Fruit fly (Drosophila melanogaster): ENCODE data around the gene CG13288.

The CG13288 gene

dm6 chr3L:5881310-5882208 lies 25.6 kb upstream of the CG13288 start (continued):
- no peak for TF ChIP-seq trem (tag; optimal IDR thresholded peaks at IDR 0.05)
- TF ChIP-seq D19A (tag; optimal IDR thresholded peaks at IDR 0.05), result no peak
- peak; percentile 76 for TF ChIP-seq nmo (GFP tag; optimal IDR thresholded peaks at IDR 0.05)
- peak in 1 of 3 experiments; percentile 77 for TF ChIP-seq lola (GFP tag; optimal IDR thresholded peaks at IDR 0.05)
- TF ChIP-seq ab (GFP tag; optimal IDR thresholded peaks at IDR 0.05), result no peak
- TF ChIP-seq CG7963 (GFP tag; IDR thresholded peaks at IDR 0.05; ENCODE audit: partially characterized antibody), result no peak
- no peak for TF ChIP-seq btn (GFP tag; optimal IDR thresholded peaks at IDR 0.05)
- TF ChIP-seq CG3995 (GFP tag; optimal IDR thresholded peaks at IDR 0.05), result no peak
- TF ChIP-seq CG17328 (GFP tag; IDR thresholded peaks at IDR 0.05), result peak; percentile 75
- no peak for TF ChIP-seq eve (GFP tag; optimal IDR thresholded peaks at IDR 0.05)
- no peak for TF ChIP-seq CG17829 (tag; optimal IDR thresholded peaks at IDR 0.05)
- peak; percentile 30 for TF ChIP-seq sima (GFP tag; optimal IDR thresholded peaks at IDR 0.05)
- no peak for TF ChIP-seq ttk (GFP tag; IDR thresholded peaks at IDR 0.05)
- TF ChIP-seq p53 (GFP tag; optimal IDR thresholded peaks at IDR 0.05), result no peak
- peak; percentile 71 for TF ChIP-seq Oli (tag; optimal IDR thresholded peaks at IDR 0.05)
- peak; percentile 47 for TF ChIP-seq jumu (GFP tag; optimal IDR thresholded peaks at IDR 0.05)
- peak; percentile 44 for TF ChIP-seq CG3163 (GFP tag; optimal IDR thresholded peaks at IDR 0.05)
- TF ChIP-seq danr (GFP tag; IDR thresholded peaks at IDR 0.05), result peak; percentile 41; the same call in 1 of the 2 replicates
- no peak for TF ChIP-seq gce (GFP tag; IDR thresholded peaks at IDR 0.05)
- no peak; the same call in 2 of the 3 replicates for TF ChIP-seq CG7357 (GFP tag; IDR thresholded peaks at IDR 0.05)
- no peak for TF ChIP-seq pfk (GFP tag; optimal IDR thresholded peaks at IDR 0.05)
- TF ChIP-seq CG31388 (GFP tag; optimal IDR thresholded peaks at IDR 0.05), result no peak
- peak; percentile 68 for TF ChIP-seq CG30403 (GFP tag; optimal IDR thresholded peaks at IDR 0.05)
- no peak for TF ChIP-seq prd (optimal IDR thresholded peaks at IDR 0.05)
- no peak; the same call in 2 of the 3 replicates for TF ChIP-seq prd (GFP tag; IDR thresholded peaks at IDR 0.05)
- TF ChIP-seq E2f2 (GFP tag; IDR thresholded peaks at IDR 0.05), result peak; percentile 53; the same call in 1 of the 2 replicates
- TF ChIP-seq dysf (GFP tag; IDR thresholded peaks at IDR 0.05), result 0 out of 3 replicates have a peak, but pooled peaks have one; percentile 16
- peak; percentile 36 for TF ChIP-seq cato (GFP tag; optimal IDR thresholded peaks at IDR 0.05; ENCODE audit: borderline replicate concordance)
- no peak for TF ChIP-seq HLH4C (GFP tag; IDR thresholded peaks at IDR 0.05; ENCODE audit: partially characterized antibody)
- TF ChIP-seq CG31441 (GFP tag; IDR thresholded peaks at IDR 0.05), result no peak
- peak; percentile 32 to 70 for TF ChIP-seq Hr51 (GFP tag; optimal IDR thresholded peaks at IDR 0.05)
- TF ChIP-seq eyg (GFP tag; optimal IDR thresholded peaks at IDR 0.05), result peak; percentile 15
- TF ChIP-seq mam (GFP tag; optimal IDR thresholded peaks at IDR 0.05), result peak; percentile 22
- TF ChIP-seq gcm (GFP tag; optimal IDR thresholded peaks at IDR 0.05), result no peak
- no peak for TF ChIP-seq Opbp (GFP tag; IDR thresholded peaks at IDR 0.05; ENCODE audit: partially characterized antibody)
- no peak for TF ChIP-seq Fer1 (GFP tag; optimal IDR thresholded peaks at IDR 0.05)
- no peak for TF ChIP-seq E2f1 (GFP tag; IDR thresholded peaks at IDR 0.05)
- peak; percentile 37 for TF ChIP-seq ewg (GFP tag; optimal IDR thresholded peaks at IDR 0.05)
- TF ChIP-seq lbe (GFP tag; optimal IDR thresholded peaks at IDR 0.05), result no peak
- TF ChIP-seq CG9215 (GFP tag; IDR thresholded peaks at IDR 0.05), result no peak
- peak; percentile 27 for TF ChIP-seq org-1 (GFP tag; optimal IDR thresholded peaks at IDR 0.05)
- no peak for TF ChIP-seq CG14050 (GFP tag; IDR thresholded peaks at IDR 0.05)
- TF ChIP-seq CG31224 (GFP tag; IDR thresholded peaks at IDR 0.05), result no peak
- TF ChIP-seq cas (GFP tag; IDR thresholded peaks at IDR 0.05), result no peak
- TF ChIP-seq Hsf (GFP tag; optimal IDR thresholded peaks at IDR 0.05), result peak; percentile 58
- TF ChIP-seq hkb (optimal IDR thresholded peaks at IDR 0.05), result no peak
- no peak for TF ChIP-seq hkb (GFP tag; IDR thresholded peaks at IDR 0.05)
- TF ChIP-seq CG2116 (GFP tag; optimal IDR thresholded peaks at IDR 0.05), result peak; percentile 17
- no peak for TF ChIP-seq CG32772 (GFP tag; IDR thresholded peaks at IDR 0.05)
- TF ChIP-seq bbx (GFP tag; IDR thresholded peaks at IDR 0.05; ENCODE audit: partially characterized antibody), result no peak
